Fruit fly (Drosophila melanogaster) whole organism, prepupa: ENCODE measurements around the gene Tcs6.

Experiments
- CG11294 ChIP-seq: fragments of 200-800 bp; sonication (Bioruptor generic); IDR thresholded peaks from 2 replicates; pipeline ENCODE4 v1.3.6; 2022; ENCODE audit warnings: missing biosample characterization, missing genetic modification characterization
- CG11762 ChIP-seq: fragments of 200-800 bp; sonication (Bioruptor generic); optimal IDR thresholded peaks from 3 replicates; lab custom pipeline; 2016; ENCODE audit warnings: missing biosample characterization, missing genetic modification characterization; ENCODE audit not compliant: insufficient read depth
- CG11902 ChIP-seq: fragments of 200-800 bp; sonication (Bioruptor generic); optimal IDR thresholded peaks from 3 replicates; lab custom pipeline; 2016; ENCODE audit warnings: missing biosample characterization, missing genetic modification characterization
- CG15336 ChIP-seq: fragments of 200-800 bp; sonication (Bioruptor generic); IDR thresholded peaks from 2 replicates; pipeline ENCODE4 v1.3.6; 2022; ENCODE audit warnings: missing biosample characterization, missing genetic modification characterization
- CG16779 ChIP-seq: fragments of 200-800 bp; sonication (Bioruptor generic); optimal IDR thresholded peaks from 3 replicates; lab custom pipeline; 2017; ENCODE audit warnings: missing biosample characterization, mild to moderate bottlenecking, missing genetic modification characterization
- CG3032 ChIP-seq: fragments of 200-800 bp; optimal IDR thresholded peaks from 2 replicates; lab custom pipeline; 2019; ENCODE audit warnings: missing biosample characterization, mild to moderate bottlenecking, missing genetic modification characterization, moderate library complexity
- CG32006 ChIP-seq: fragments of 200-800 bp; sonication (Bioruptor generic); optimal IDR thresholded peaks from 3 replicates; lab custom pipeline; 2017; ENCODE audit warnings: missing biosample characterization, mild to moderate bottlenecking, missing genetic modification characterization
- CG34406 ChIP-seq: fragments of 200-800 bp; sonication (Bioruptor generic); optimal IDR thresholded peaks from 3 replicates; lab custom pipeline; 2016; ENCODE audit warnings: missing biosample characterization, missing genetic modification characterization
- CG3919 ChIP-seq: fragments of 200-800 bp; sonication (Bioruptor generic); optimal IDR thresholded peaks from 3 replicates; lab custom pipeline; 2016; ENCODE audit warnings: missing biosample characterization, missing genetic modification characterization
- CG6163 ChIP-seq: fragments of 200-800 bp; sonication (Bioruptor generic); IDR thresholded peaks from 3 replicates; pipeline ENCODE4 v1.3.6; 2022; ENCODE audit warnings: missing biosample characterization, missing genetic modification characterization
- CG6276 ChIP-seq: fragments of 200-800 bp; sonication (Bioruptor generic); optimal IDR thresholded peaks from 2 replicates; lab custom pipeline; 2017; ENCODE audit warnings: missing biosample characterization, mild to moderate bottlenecking, missing genetic modification characterization
- CG6792 ChIP-seq: fragments of 200-800 bp; sonication (Bioruptor generic); optimal IDR thresholded peaks from 3 replicates; lab custom pipeline; 2016; ENCODE audit warnings: missing biosample characterization, missing genetic modification characterization
- CG6854 ChIP-seq: fragments of 200-800 bp; sonication (Bioruptor generic); optimal IDR thresholded peaks from 2 replicates; lab custom pipeline; 2017; ENCODE audit warnings: missing biosample characterization, mild to moderate bottlenecking, missing genetic modification characterization
- CG7368 ChIP-seq: fragments of 200-800 bp; sonication (Bioruptor generic); optimal IDR thresholded peaks from 3 replicates; lab custom pipeline; 2016; ENCODE audit warnings: missing biosample characterization, missing genetic modification characterization
- CG8119 ChIP-seq: fragments of 200-800 bp; sonication (Bioruptor generic); IDR thresholded peaks from 3 replicates; pipeline ENCODE4 v1.3.6; 2022; ENCODE audit warnings: missing biosample characterization, missing genetic modification characterization
- CG8319 ChIP-seq: fragments of 200-800 bp; sonication (Bioruptor generic); optimal IDR thresholded peaks from 3 replicates; lab custom pipeline; 2016; ENCODE audit warnings: missing biosample characterization, missing genetic modification characterization
- CG9139 ChIP-seq: fragments of 200-800 bp; sonication (Bioruptor generic); optimal IDR thresholded peaks from 3 replicates; lab custom pipeline; 2017; ENCODE audit warnings: missing biosample characterization, mild to moderate bottlenecking, missing genetic modification characterization
- Eip75B ChIP-seq: fragments of 200-800 bp; sonication (Bioruptor generic); optimal IDR thresholded peaks from 3 replicates; lab custom pipeline; 2016; ENCODE audit warnings: missing biosample characterization, missing genetic modification characterization
- Eip78C ChIP-seq: fragments of 200-800 bp; sonication (Bioruptor generic); peaks from one replicate; lab custom pipeline; 2016; ENCODE audit warnings: missing biosample characterization, missing genetic modification characterization
- Eip93F ChIP-seq: fragments of 200-800 bp; sonication (Bioruptor generic); optimal IDR thresholded peaks from 2 replicates; lab custom pipeline; 2016; ENCODE audit warnings: missing biosample characterization, mild to moderate bottlenecking, missing genetic modification characterization
- Ets21C ChIP-seq: fragments of 200-800 bp; sonication (Bioruptor generic); optimal IDR thresholded peaks from 3 replicates; lab custom pipeline; 2016; ENCODE audit warnings: missing biosample characterization, missing genetic modification characterization
- Gug ChIP-seq: fragments of 200-800 bp; sonication (Bioruptor generic); IDR thresholded peaks from 2 replicates; pipeline ENCODE4 v1.3.6; 2022; ENCODE audit warnings: missing biosample characterization, missing genetic modification characterization
- Hr4 ChIP-seq: fragments of 200-800 bp; sonication (Bioruptor generic); optimal IDR thresholded peaks from 3 replicates; lab custom pipeline; 2016; ENCODE audit warnings: missing biosample characterization, missing genetic modification characterization
- Lpt ChIP-seq: fragments of 200-800 bp; sonication (Bioruptor generic); optimal IDR thresholded peaks from 3 replicates; lab custom pipeline; 2016; ENCODE audit warnings: missing biosample characterization, missing genetic modification characterization
- Met ChIP-seq: fragments of 200-800 bp; sonication (Bioruptor generic); optimal IDR thresholded peaks from 3 replicates; lab custom pipeline; 2016; ENCODE audit warnings: missing biosample characterization, missing genetic modification characterization
- OdsH ChIP-seq: fragments of 200-800 bp; sonication (Bioruptor generic); optimal IDR thresholded peaks from 3 replicates; lab custom pipeline; 2016; ENCODE audit warnings: missing biosample characterization, missing genetic modification characterization
- Smox ChIP-seq: fragments of 200-800 bp; sonication (Bioruptor generic); optimal IDR thresholded peaks from 3 replicates; lab custom pipeline; 2016; ENCODE audit warnings: missing biosample characterization, missing genetic modification characterization
- Sox102F ChIP-seq: fragments of 200-800 bp; sonication (Bioruptor generic); optimal IDR thresholded peaks from 2 replicates; lab custom pipeline; 2016; ENCODE audit warnings: missing biosample characterization, mild to moderate bottlenecking, missing genetic modification characterization
- Sox14 ChIP-seq: fragments of 200-800 bp; sonication (Bioruptor generic); optimal IDR thresholded peaks from 3 replicates; lab custom pipeline; 2016; ENCODE audit warnings: missing biosample characterization, missing genetic modification characterization
- Sox15 ChIP-seq: fragments of 200-800 bp; sonication (Bioruptor generic); optimal IDR thresholded peaks from 3 replicates; lab custom pipeline; 2016; ENCODE audit warnings: missing biosample characterization, missing genetic modification characterization
- achi ChIP-seq: fragments of 200-800 bp; sonication (Bioruptor generic); optimal IDR thresholded peaks from 3 replicates; lab custom pipeline; 2016; ENCODE audit warnings: missing biosample characterization, missing genetic modification characterization
- acj6 ChIP-seq: fragments of 200-800 bp; sonication (Bioruptor generic); optimal IDR thresholded peaks from 3 replicates; lab custom pipeline; 2016; ENCODE audit warnings: missing biosample characterization, missing genetic modification characterization
- cyc ChIP-seq: fragments of 200-800 bp; sonication (Bioruptor generic); optimal IDR thresholded peaks from 3 replicates; lab custom pipeline; 2016; ENCODE audit warnings: missing biosample characterization, missing genetic modification characterization
- dac ChIP-seq: fragments of 200-800 bp; sonication (Bioruptor generic); optimal IDR thresholded peaks from 2 replicates; lab custom pipeline; 2017; ENCODE audit warnings: missing biosample characterization, mild to moderate bottlenecking, missing genetic modification characterization
- dsx ChIP-seq: fragments of 200-800 bp; optimal IDR thresholded peaks from 3 replicates; lab custom pipeline; 2019; ENCODE audit warnings: missing biosample characterization, mild to moderate bottlenecking, missing genetic modification characterization, moderate library complexity; ENCODE audit not compliant: poor library complexity, severe bottlenecking
- eg ChIP-seq: fragments of 200-800 bp; sonication (Bioruptor generic); IDR thresholded peaks from 3 replicates; pipeline ENCODE4 v1.3.6; 2022; ENCODE audit warnings: missing biosample characterization, missing genetic modification characterization
- fd59A ChIP-seq: fragments of 200-800 bp; sonication (Bioruptor generic); optimal IDR thresholded peaks from 2 replicates; lab custom pipeline; 2017; ENCODE audit warnings: missing biosample characterization, mild to moderate bottlenecking, missing genetic modification characterization, missing genetic modification reagents
- fd85E ChIP-seq: fragments of 200-800 bp; sonication (Bioruptor generic); optimal IDR thresholded peaks from 3 replicates; lab custom pipeline; 2016; ENCODE audit warnings: missing biosample characterization, missing genetic modification characterization
- lz ChIP-seq: fragments of 200-800 bp; sonication (Bioruptor generic); optimal IDR thresholded peaks from 3 replicates; lab custom pipeline; 2016; ENCODE audit warnings: missing biosample characterization, missing genetic modification characterization
- net ChIP-seq: fragments of 200-800 bp; sonication (Bioruptor generic); optimal IDR thresholded peaks from 3 replicates; lab custom pipeline; 2016; ENCODE audit warnings: missing biosample characterization, missing genetic modification characterization
- pdm3 ChIP-seq: fragments of 200-800 bp; sonication (Bioruptor generic); optimal IDR thresholded peaks from 3 replicates; lab custom pipeline; 2016; ENCODE audit warnings: missing biosample characterization, missing genetic modification characterization
- salr ChIP-seq, 2 experiments: fragments of 200-800 bp; sonication (Bioruptor generic); optimal IDR thresholded peaks; 3 replicates each; lab custom pipeline; 2016 to 2018; ENCODE audit warnings: missing biosample characterization in 2 of 2, missing genetic modification characterization in 2 of 2, mild to moderate bottlenecking in 1 of 2
- spab ChIP-seq: fragments of 200-800 bp; sonication (Bioruptor generic); optimal IDR thresholded peaks from 2 replicates; lab custom pipeline; 2017; ENCODE audit warnings: missing biosample characterization, mild to moderate bottlenecking, missing genetic modification characterization, missing genetic modification reagents
- svp ChIP-seq: fragments of 200-800 bp; sonication (Bioruptor generic); peaks from one replicate; lab custom pipeline; 2016; ENCODE audit warnings: missing biosample characterization, missing genetic modification characterization
- topi ChIP-seq: fragments of 200-800 bp; sonication (Bioruptor generic); optimal IDR thresholded peaks from 3 replicates; lab custom pipeline; 2016; ENCODE audit warnings: missing biosample characterization, missing genetic modification characterization
- vri ChIP-seq: fragments of 200-800 bp; sonication (Bioruptor generic); optimal IDR thresholded peaks from 3 replicates; lab custom pipeline; 2016; ENCODE audit warnings: missing biosample characterization, mild to moderate bottlenecking, missing genetic modification characterization

Tcs6 gene

dm6 chr3R:26021195-26021914, 36.7 kb downstream of the Tcs6 start (continued):
- TF ChIP-seq CG11902 (GFP tag; lab: Kevin White, UChicago) (peak; percentile 92), cyc (GFP tag; lab: Kevin White, UChicago) (peak; percentile 87), Gug (GFP tag; lab: Robert Waterston, UW) (peak; percentile 66), Ets21C (GFP tag; lab: Kevin White, UChicago) (peak; percentile 92), OdsH (GFP tag; lab: Kevin White, UChicago) (peak; percentile 92), pdm3 (GFP tag; lab: Kevin White, UChicago) (peak; percentile 93), svp (peak; percentile 97), CG32006 (GFP tag; lab: Kevin White, UChicago) (peak; percentile 98), spab (GFP tag; lab: Kevin White, UChicago) (peak; percentile 96), CG11294 (GFP tag; lab: Robert Waterston, UW) (peak; percentile 71; the same call in 1 of the 2 replicates)

DNA sequence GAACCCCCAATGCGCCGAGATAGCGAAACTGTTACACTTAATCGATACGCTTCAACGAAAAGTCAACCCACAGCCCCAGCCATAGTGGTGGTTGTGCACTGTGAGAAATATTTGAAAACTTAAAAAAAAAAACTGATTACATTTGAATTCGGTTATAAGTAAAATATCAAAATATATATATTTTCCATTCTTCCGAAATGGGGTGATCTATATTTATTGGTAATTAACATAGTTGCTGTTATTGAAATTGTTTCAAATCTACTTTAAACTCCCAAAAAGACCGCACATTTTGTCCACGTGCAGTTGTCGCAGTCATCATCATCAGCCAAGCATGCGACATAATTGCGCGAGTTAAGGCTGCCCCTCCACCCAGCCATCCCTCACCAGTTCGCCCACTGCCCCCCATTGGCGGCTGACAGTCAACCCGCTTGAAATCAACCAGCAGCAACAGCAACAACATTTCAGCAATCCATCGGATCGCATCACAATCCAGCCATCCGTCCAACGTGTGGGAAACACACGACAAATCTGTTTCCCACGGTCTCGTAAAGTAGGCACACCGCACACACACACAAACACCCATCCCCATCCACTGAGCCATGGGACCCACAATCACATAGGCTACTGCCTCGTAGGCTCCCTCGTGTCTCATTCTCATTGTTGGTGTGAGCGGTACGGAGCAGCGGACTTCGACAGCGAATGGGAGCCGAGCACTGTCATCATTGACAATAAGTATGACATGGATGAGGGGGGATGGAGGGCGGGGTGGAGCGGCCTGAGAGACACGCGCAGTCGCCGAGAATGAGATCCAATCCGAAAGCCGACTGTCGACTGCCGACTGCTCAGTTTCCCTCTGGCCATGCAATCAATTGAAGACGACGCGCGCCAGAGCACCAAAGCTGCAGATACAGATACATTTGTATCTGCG, 37.5 kb downstream of the Tcs6 start:
- TF ChIP-seq CG6163 (GFP tag; lab: Robert Waterston, UW) (peak; percentile 81), Met (GFP tag; lab: Kevin White, UChicago) (peak; percentile 53), achi (GFP tag; lab: Kevin White, UChicago) (peak; percentile 77), Hr4 (GFP tag; lab: Kevin White, UChicago) (peak; percentile 77), CG7368 (GFP tag; lab: Kevin White, UChicago) (peak; percentile 54), Smox (peak; percentile 51), net (GFP tag; lab: Kevin White, UChicago) (peak; percentile 62), CG6854 (no peak), Sox14 (GFP tag; lab: Kevin White, UChicago) (peak; percentile 36), CG11762 (GFP tag; lab: Kevin White, UChicago) (peak; percentile 59), Eip78C (GFP tag; lab: Kevin White, UChicago) (peak; percentile 89), Sox15 (peak; percentile 53), CG3919 (GFP tag; lab: Kevin White, UChicago) (peak; percentile 62), lz (GFP tag; lab: Kevin White, UChicago) (peak; percentile 46), CG16779 (tag; lab: Kevin White, UChicago) (peak; percentile 40), CG8319 (GFP tag; lab: Kevin White, UChicago) (peak; percentile 24), vri (GFP tag; lab: Kevin White, UChicago) (peak; percentile 27), salr (GFP tag; optimal IDR thresholded peaks at IDR 0.05; lab: Kevin White, UChicago) (peak; percentile 34 to 75), topi (peak; percentile 48), CG6276 (GFP tag; lab: Kevin White, UChicago) (peak; percentile 74), CG34406 (GFP tag; lab: Kevin White, UChicago) (peak; percentile 73), Ets21C (GFP tag; lab: Kevin White, UChicago) (peak; percentile 6), spab (GFP tag; lab: Kevin White, UChicago) (peak; percentile 66), acj6 (GFP tag; lab: Kevin White, UChicago) (peak; percentile 72), Sox102F (peak; percentile 26), Lpt (GFP tag; lab: Kevin White, UChicago) (peak; percentile 25), CG3032 (tag; lab: Kevin White, UChicago) (peak; percentile 68), CG32006 (GFP tag; lab: Kevin White, UChicago) (peak; percentile 88), CG9139 (GFP tag; lab: Kevin White, UChicago) (no peak), Gug (GFP tag; lab: Robert Waterston, UW) (peak; percentile 58), fd59A (peak; percentile 55), svp (no peak), cyc (GFP tag; lab: Kevin White, UChicago) (peak; percentile 43), CG15336 (GFP tag; lab: Robert Waterston, UW) (peak; percentile 86), CG6792 (GFP tag; lab: Kevin White, UChicago) (peak; percentile 33), dac (peak; percentile 53), dsx (GFP tag; lab: Kevin White, UChicago) (no peak), fd85E (GFP tag; lab: Kevin White, UChicago) (no peak), CG8119 (GFP tag; lab: Robert Waterston, UW) (peak; percentile 83), Eip93F (GFP tag; lab: Kevin White, UChicago) (no peak), eg (peak; percentile 84), Eip75B (peak; percentile 61)
